Worm (Caenorhabditis elegans) whole organism, late embryonic: ENCODE data around the gene rars-2.

ENCODE experiments used
- F13H6.1 ChIP-seq: sonication (generic microtip); optimal IDR thresholded peaks from 2 replicates; lab custom pipeline; 2016; ENCODE audit warnings: missing genetic modification characterization, missing compliant biosample characterization
- ceh-14 ChIP-seq: sonication (generic microtip); optimal IDR thresholded peaks from 2 replicates; lab custom pipeline; 2016; ENCODE audit warnings: missing genotype, missing genetic modification characterization, missing compliant biosample characterization
- ceh-18 ChIP-seq: sonication (generic microtip); optimal IDR thresholded peaks from 2 replicates; lab custom pipeline; 2016; ENCODE audit warnings: missing genetic modification characterization, missing compliant biosample characterization
- ceh-19 ChIP-seq: fragments of 200-800 bp; sonication (Bioruptor generic); optimal IDR thresholded peaks from 2 replicates; lab custom pipeline; 2018; ENCODE audit warnings: mild to moderate bottlenecking, missing genetic modification characterization, missing compliant biosample characterization
- dmd-4 ChIP-seq: sonication (generic microtip); optimal IDR thresholded peaks from 2 replicates; lab custom pipeline; 2016; ENCODE audit warnings: borderline replicate concordance, missing genetic modification characterization, missing compliant biosample characterization
- fkh-6 ChIP-seq: sonication (generic microtip); optimal IDR thresholded peaks from 2 replicates; lab custom pipeline; 2016; ENCODE audit warnings: missing genetic modification characterization, missing compliant biosample characterization
- hlh-30 ChIP-seq: sonication (generic microtip); optimal IDR thresholded peaks from 2 replicates; lab custom pipeline; 2017; ENCODE audit warnings: antibody characterized with exemption, missing genetic modification characterization, missing compliant biosample characterization; ENCODE audit not compliant: insufficient read depth
- npax-4 ChIP-seq: sonication (generic microtip); optimal IDR thresholded peaks from 2 replicates; lab custom pipeline; 2016; ENCODE audit warnings: missing genetic modification characterization, missing compliant biosample characterization
- pha-4 ChIP-seq: fragments of 150-350 bp; optimal IDR thresholded peaks from 2 replicates; lab custom pipeline; 2018; ENCODE audit warnings: missing biosample characterization, missing genetic modification reagents, missing genetic modification characterization
- sox-2 ChIP-seq: fragments of 200-800 bp; sonication (Bioruptor generic); IDR thresholded peaks from 2 replicates; pipeline ENCODE4 v1.3.6; 2022; ENCODE audit warnings: missing genetic modification reagents, missing genetic modification characterization, missing compliant biosample characterization
- unc-55 ChIP-seq: sonication (generic microtip); optimal IDR thresholded peaks from 2 replicates; lab custom pipeline; 2017; ENCODE audit warnings: missing biosample characterization, missing genetic modification reagents, missing genetic modification characterization
- unc-86 ChIP-seq: sonication (generic microtip); optimal IDR thresholded peaks from 2 replicates; lab custom pipeline; 2016; ENCODE audit warnings: missing genetic modification characterization, missing compliant biosample characterization

ce11 chrII:6158111-6158510 is 32.8 kb downstream of the rars-2 start:
- TF ChIP-seq pha-4 (tag; lab: Kevin White, UChicago) (no peak), npax-4 (no peak), ceh-19 (no peak), sox-2 (GFP tag; lab: Robert Waterston, UW) (no peak), ceh-18 (tag; lab: Kevin White, UChicago) (no peak), hlh-30 (tag; lab: Kevin White, UChicago) (no peak), F13H6.1 (tag; lab: Kevin White, UChicago) (no peak), unc-86 (tag; lab: Kevin White, UChicago) (no peak), ceh-14 (tag; lab: Kevin White, UChicago) (no peak), unc-55 (no peak), dmd-4 (no peak), fkh-6 (no peak)
